Worm (Caenorhabditis elegans) whole organism, L4 larva: ENCODE results near the gene T06F4.1.

Experiments used
- D1046.2 ChIP-seq: fragments of 200-800 bp; sonication (Bioruptor generic); IDR thresholded peaks from 2 replicates; pipeline ENCODE4 v1.3.6; 2022; ENCODE audit warnings: missing genetic modification characterization, missing compliant biosample characterization
- F26F4.8 ChIP-seq: fragments of 200-800 bp; sonication (Bioruptor generic); conservative IDR thresholded peaks from 2 replicates; pipeline ENCODE4 v1.3.6; 2022; ENCODE audit warnings: missing genetic modification characterization, missing compliant biosample characterization
- F44E2.7 ChIP-seq: fragments of 200-800 bp; sonication (Bioruptor generic); IDR thresholded peaks from 2 replicates; pipeline ENCODE4 v2.1.2; 2022; ENCODE audit warnings: missing genetic modification characterization, missing compliant biosample characterization
- F49E8.2 ChIP-seq: sonication (generic microtip); optimal IDR thresholded peaks from 2 replicates; lab custom pipeline; 2016; ENCODE audit warnings: missing compliant biosample characterization, mild to moderate bottlenecking, missing genetic modification characterization, borderline replicate concordance
- R02D3.7 ChIP-seq: fragments of 150-350 bp; sonication (generic microtip); optimal IDR thresholded peaks from 3 replicates; lab custom pipeline; 2014; ENCODE audit warnings: missing biosample characterization, missing genetic modification characterization
- Y105C5A.15 ChIP-seq: fragments of 200-800 bp; sonication (Bioruptor generic); IDR thresholded peaks from 2 replicates; pipeline ENCODE4 v1.3.6; 2022; ENCODE audit warnings: missing genetic modification characterization, missing compliant biosample characterization
- Y48G9A.11 ChIP-seq: fragments of 200-800 bp; sonication (Bioruptor generic); IDR thresholded peaks from 2 replicates; pipeline ENCODE4 v1.3.6; 2022; ENCODE audit warnings: missing genetic modification reagents, missing genetic modification characterization, missing compliant biosample characterization
- Y75B8A.6 ChIP-seq: fragments of 200-800 bp; sonication (Bioruptor generic); IDR thresholded peaks from 2 replicates; pipeline ENCODE4 v1.3.6; 2022; ENCODE audit warnings: missing genetic modification reagents, missing genetic modification characterization, missing compliant biosample characterization
- ZK337.2 ChIP-seq: fragments of 200-800 bp; sonication (Bioruptor generic); IDR thresholded peaks from 2 replicates; pipeline ENCODE4 v1.3.6; 2022; ENCODE audit warnings: missing genetic modification reagents, missing genetic modification characterization, missing compliant biosample characterization
- aly-2 ChIP-seq: sonication (generic microtip); optimal IDR thresholded peaks from 2 replicates; lab custom pipeline; 2018; ENCODE audit warnings: missing biosample characterization, missing genetic modification characterization
- daf-16 ChIP-seq, 3 experiments: sonication (generic microtip); optimal IDR thresholded peaks; 2 replicates each; lab custom pipeline; 2016 to 2017; ENCODE audit warnings: missing genetic modification characterization in 3 of 3, missing genetic modification reagents in 3 of 3, mild to moderate bottlenecking in 2 of 3, missing compliant biosample characterization in 2 of 3, missing biosample characterization in 1 of 3, moderate library complexity in 1 of 3
- daf-19 ChIP-seq: fragments of 200-800 bp; sonication (Bioruptor generic); conservative IDR thresholded peaks from 2 replicates; pipeline ENCODE4 v1.3.6; 2022; ENCODE audit warnings: missing genetic modification characterization, missing compliant biosample characterization
- dmd-9 ChIP-seq: fragments of 200-800 bp; sonication (Bioruptor generic); IDR thresholded peaks from 2 replicates; pipeline ENCODE4 v1.3.6; 2022; ENCODE audit warnings: missing genetic modification reagents, missing genetic modification characterization, missing compliant biosample characterization
- dpl-1 ChIP-seq: fragments of 150-350 bp; optimal IDR thresholded peaks from 2 replicates; lab custom pipeline; 2014; ENCODE audit warnings: missing biosample characterization, missing genetic modification reagents, missing genetic modification characterization
- duxl-1 ChIP-seq: sonication (generic microtip); optimal IDR thresholded peaks from 2 replicates; lab custom pipeline; 2016; ENCODE audit warnings: mild to moderate bottlenecking, missing genetic modification characterization, moderate library complexity, missing compliant biosample characterization; ENCODE audit not compliant: poor library complexity
- egl-27 ChIP-seq: sonication (generic microtip); optimal IDR thresholded peaks from 3 replicates; lab custom pipeline; 2017; ENCODE audit warnings: missing biosample characterization, missing genetic modification reagents, missing genetic modification characterization
- gei-8 ChIP-seq: fragments of 200-800 bp; sonication (Bioruptor generic); optimal IDR thresholded peaks from 2 replicates; lab custom pipeline; 2018; ENCODE audit warnings: mild to moderate bottlenecking, missing genetic modification characterization, missing compliant biosample characterization
- hif-1 ChIP-seq, 2 experiments: sonication (generic microtip); optimal IDR thresholded peaks; 2 replicates each; lab custom pipeline; 2016 to 2017; ENCODE audit warnings: missing compliant biosample characterization in 2 of 2, missing genetic modification characterization in 2 of 2, missing genetic modification reagents in 2 of 2, missing genotype in 2 of 2, mild to moderate bottlenecking in 1 of 2
- hlh-11 ChIP-seq: fragments of 200-800 bp; sonication (Bioruptor generic); optimal IDR thresholded peaks from 2 replicates; lab custom pipeline; 2018; ENCODE audit warnings: mild to moderate bottlenecking, missing genetic modification characterization, missing compliant biosample characterization
- lin-1 ChIP-seq: fragments of 200-800 bp; sonication (Bioruptor generic); IDR thresholded peaks from 2 replicates; pipeline ENCODE4 v1.3.6; 2022; ENCODE audit warnings: missing genetic modification reagents, missing genetic modification characterization, missing compliant biosample characterization
- lin-13 ChIP-seq: fragments of 150-350 bp; optimal IDR thresholded peaks from 2 replicates; lab custom pipeline; 2014; ENCODE audit warnings: missing biosample characterization, missing genetic modification reagents, missing genetic modification characterization
- lir-3 ChIP-seq: sonication (generic microtip); optimal IDR thresholded peaks from 2 replicates; lab custom pipeline; 2016; ENCODE audit warnings: mild to moderate bottlenecking, missing genetic modification characterization, missing compliant biosample characterization
- madf-5 ChIP-seq, 2 experiments: fragments of 200-800 bp; sonication (Bioruptor generic); IDR thresholded peaks; 2 replicates each; pipeline ENCODE4 v1.3.6; 2022; ENCODE audit warnings: missing compliant biosample characterization in 2 of 2, missing genetic modification characterization in 2 of 2
- madf-9 ChIP-seq: fragments of 200-800 bp; sonication (Bioruptor generic); conservative IDR thresholded peaks from 2 replicates; pipeline ENCODE4 v1.3.6; 2022; ENCODE audit warnings: missing genetic modification reagents, missing genetic modification characterization, missing compliant biosample characterization
- mdl-1 ChIP-seq, 2 experiments: fragments of 150-350 bp in 1 of 2; sonication (generic microtip) in 1 of 2; optimal IDR thresholded peaks; 2 replicates each; lab custom pipeline; 2014 to 2017; ENCODE audit warnings: missing biosample characterization in 2 of 2, missing genetic modification characterization in 2 of 2
- mdt-29 ChIP-seq: fragments of 200-800 bp; sonication (Bioruptor generic); IDR thresholded peaks from 2 replicates; pipeline ENCODE4 v1.3.6; 2022; ENCODE audit warnings: missing genetic modification reagents, missing genetic modification characterization, missing compliant biosample characterization
- mes-2 ChIP-seq: sonication (generic microtip); optimal IDR thresholded peaks from 2 replicates; lab custom pipeline; 2016; ENCODE audit warnings: missing genotype, mild to moderate bottlenecking, missing genetic modification characterization, missing compliant biosample characterization; ENCODE audit not compliant: poor library complexity, severe bottlenecking
- mxl-2 ChIP-seq: fragments of 200-800 bp; sonication (Bioruptor generic); conservative IDR thresholded peaks from 2 replicates; pipeline ENCODE4 v1.3.6; 2022; ENCODE audit warnings: missing genetic modification reagents, missing genetic modification characterization, missing compliant biosample characterization
- nhr-111 ChIP-seq: fragments of 200-800 bp; sonication (Bioruptor generic); optimal IDR thresholded peaks from 2 replicates; lab custom pipeline; 2018; ENCODE audit warnings: mild to moderate bottlenecking, missing genetic modification characterization, missing compliant biosample characterization
- nhr-42 ChIP-seq: fragments of 200-800 bp; sonication (Bioruptor generic); IDR thresholded peaks from 2 replicates; pipeline ENCODE4 v1.3.6; 2022; ENCODE audit warnings: missing genetic modification characterization, missing compliant biosample characterization
- nhr-76 ChIP-seq: fragments of 150-350 bp; optimal IDR thresholded peaks from 2 replicates; lab custom pipeline; 2014; ENCODE audit warnings: missing biosample characterization, missing genetic modification characterization
- nhr-77 ChIP-seq: fragments of 150-350 bp; optimal IDR thresholded peaks from 2 replicates; lab custom pipeline; 2014; ENCODE audit warnings: missing biosample characterization, missing genetic modification characterization
- php-3 ChIP-seq: fragments of 200-800 bp; sonication (Bioruptor generic); IDR thresholded peaks from 2 replicates; pipeline ENCODE4 v1.3.6; 2022; ENCODE audit warnings: missing genetic modification reagents, missing genetic modification characterization, missing compliant biosample characterization
- pqm-1 ChIP-seq: sonication (generic microtip); optimal IDR thresholded peaks from 2 replicates; lab custom pipeline; 2017; ENCODE audit warnings: missing biosample characterization, missing genetic modification characterization
- set-16 ChIP-seq: fragments of 200-800 bp; sonication (Bioruptor generic); IDR thresholded peaks from 2 replicates; pipeline ENCODE4 v1.3.6; 2022; ENCODE audit warnings: missing genetic modification reagents, missing genetic modification characterization, missing compliant biosample characterization
- skn-1 ChIP-seq: fragments of 150-350 bp; optimal IDR thresholded peaks from 2 replicates; lab custom pipeline; 2014; ENCODE audit warnings: missing biosample characterization, missing genetic modification characterization
- snpc-4 ChIP-seq: fragments of 150-350 bp; optimal IDR thresholded peaks from 2 replicates; lab custom pipeline; 2014; ENCODE audit warnings: missing biosample characterization, missing genetic modification characterization
- spr-3 ChIP-seq: fragments of 200-800 bp; sonication (Bioruptor generic); optimal IDR thresholded peaks from 2 replicates; lab custom pipeline; 2018; ENCODE audit warnings: mild to moderate bottlenecking, missing genetic modification characterization, missing compliant biosample characterization
- tag-97 ChIP-seq: fragments of 200-800 bp; sonication (Bioruptor generic); IDR thresholded peaks from 2 replicates; pipeline ENCODE4 v1.3.6; 2022; ENCODE audit warnings: missing genetic modification characterization, missing compliant biosample characterization
- tra-1 ChIP-seq: fragments of 200-800 bp; sonication (Bioruptor generic); IDR thresholded peaks from 2 replicates; pipeline ENCODE4 v1.3.6; 2022; ENCODE audit warnings: missing genetic modification reagents, missing genetic modification characterization, missing compliant biosample characterization
- unc-39 ChIP-seq: sonication (generic microtip); optimal IDR thresholded peaks from 2 replicates; lab custom pipeline; 2017; ENCODE audit warnings: missing biosample characterization, missing genetic modification characterization
- unc-62 ChIP-seq, 3 experiments: fragments of 150-350 bp in 1 of 3; sonication (generic microtip); optimal IDR thresholded peaks in 2 of 3; peaks in 1 of 3; 1 replicate in 1 of 3; 2 replicates in 2 of 3; lab custom pipeline; 2014 to 2017; ENCODE audit warnings: missing biosample characterization in 3 of 3, missing genetic modification characterization in 3 of 3, missing genetic modification reagents in 3 of 3, missing genotype in 1 of 3
- zfp-2 ChIP-seq: sonication (generic microtip); optimal IDR thresholded peaks from 2 replicates; lab custom pipeline; 2016; ENCODE audit warnings: mild to moderate bottlenecking, missing genetic modification characterization, missing compliant biosample characterization
- zip-11 ChIP-seq: fragments of 200-800 bp; sonication (Bioruptor generic); IDR thresholded peaks from 2 replicates; pipeline ENCODE4 v1.3.6; 2022; ENCODE audit warnings: missing genetic modification characterization, missing compliant biosample characterization

The T06F4.1 gene

ce11 chrX:4011919-4012318, 67.2 kb downstream of the T06F4.1 start, which contains the start of gene mop-25.1:
TSS of gene mop-25.1 (plus strand) at chrX:4012219.
- TF ChIP-seq Y105C5A.15 (GFP tag; lab: Robert Waterston, UW): no peak
- peak in 1 of 2 experiments; percentile 20 for TF ChIP-seq unc-62 (GFP tag; optimal IDR thresholded peaks at IDR 0.05 in 1 of 2; lab: Kevin White, UChicago)
- no peak for TF ChIP-seq unc-62 (tag; optimal IDR thresholded peaks at IDR 0.05; lab: Kevin White, UChicago)

ce11 chrX:4010383-4010782, 68.8 kb downstream of the T06F4.1 start:
- TF ChIP-seq madf-5 (GFP tag; IDR thresholded peaks at IDR 0.05; lab: Robert Waterston, UW): no peak
- no peak for TF ChIP-seq spr-3
- no peak for TF ChIP-seq gei-8 (GFP tag; lab: Kevin White, UChicago)
- no peak for TF ChIP-seq nhr-111 (GFP tag; lab: Kevin White, UChicago)
- no peak for TF ChIP-seq hlh-11 (tag; lab: Kevin White, UChicago)
- TF ChIP-seq unc-62 (GFP tag; optimal IDR thresholded peaks at IDR 0.05 in 1 of 2; lab: Kevin White, UChicago): peak in 1 of 2 experiments; percentile 53
- TF ChIP-seq unc-62 (tag; optimal IDR thresholded peaks at IDR 0.05; lab: Kevin White, UChicago): no peak

- no peak for TF ChIP-seq lir-3 (tag; lab: Kevin White, UChicago)
- TF ChIP-seq Y105C5A.15 (GFP tag; lab: Robert Waterston, UW): no peak
- TF ChIP-seq lin-13: peak; percentile 9
- no peak for TF ChIP-seq R02D3.7 (tag; lab: Kevin White, UChicago)
- TF ChIP-seq D1046.2 (GFP tag; lab: Robert Waterston, UW): no peak
- no peak for TF ChIP-seq nhr-42 (GFP tag; lab: Robert Waterston, UW)
- TF ChIP-seq dmd-9 (GFP tag; lab: Robert Waterston, UW): no peak
- peak; percentile 92 for TF ChIP-seq hlh-11 (tag; lab: Kevin White, UChicago)
- TF ChIP-seq zip-11 (GFP tag; lab: Robert Waterston, UW): no peak
- TF ChIP-seq tra-1 (GFP tag; lab: Robert Waterston, UW): peak; percentile 68; the same call in 1 of the 2 replicates
- TF ChIP-seq php-3 (GFP tag; lab: Robert Waterston, UW): peak; percentile 57
- no peak for TF ChIP-seq F49E8.2
- TF ChIP-seq Y75B8A.6 (GFP tag; lab: Robert Waterston, UW): no peak
- no peak for TF ChIP-seq mxl-2 (GFP tag; lab: Robert Waterston, UW)
- TF ChIP-seq hif-1 (tag; optimal IDR thresholded peaks at IDR 0.05; lab: Kevin White, UChicago): peak in 1 of 2 experiments; percentile 14
- no peak for TF ChIP-seq zfp-2 (tag; lab: Kevin White, UChicago)
- TF ChIP-seq nhr-77 (tag; lab: Kevin White, UChicago): peak; percentile 60
- no peak for TF ChIP-seq tag-97 (GFP tag; lab: Robert Waterston, UW)
- no peak for TF ChIP-seq daf-19 (GFP tag; lab: Robert Waterston, UW)
- peak in 1 of 2 experiments; percentile 12 for TF ChIP-seq daf-16 (GFP tag; optimal IDR thresholded peaks at IDR 0.05; lab: Kevin White, UChicago)
- peak; percentile 97 for TF ChIP-seq daf-16 (tag; optimal IDR thresholded peaks at IDR 0.05; lab: Kevin White, UChicago)
- TF ChIP-seq nhr-76 (tag; lab: Kevin White, UChicago): no peak
- no peak for TF ChIP-seq madf-9
- no peak for TF ChIP-seq ZK337.2
- TF ChIP-seq egl-27 (tag; lab: Kevin White, UChicago): no peak
- peak; percentile 58 for TF ChIP-seq mes-2 (tag; lab: Kevin White, UChicago)
- TF ChIP-seq madf-5 (GFP tag; IDR thresholded peaks at IDR 0.05; lab: Robert Waterston, UW): no peak
- TF ChIP-seq mdl-1 (tag; optimal IDR thresholded peaks at IDR 0.05; lab: Kevin White, UChicago): peak in 1 of 2 experiments; percentile 57
- no peak for TF ChIP-seq duxl-1 (tag; lab: Kevin White, UChicago)
- TF ChIP-seq F44E2.7 (GFP tag; lab: Robert Waterston, UW): no peak
- no peak for TF ChIP-seq set-16 (GFP tag; lab: Robert Waterston, UW)
- no peak for TF ChIP-seq dpl-1 (GFP tag; lab: Kevin White, UChicago)
- TF ChIP-seq skn-1 (tag; lab: Kevin White, UChicago): no peak
- 0 out of 2 replicates have a peak, but pooled peaks have one; percentile 61 for TF ChIP-seq lin-1
- no peak for TF ChIP-seq snpc-4 (tag; lab: Kevin White, UChicago)
- peak; percentile 98 for TF ChIP-seq pqm-1 (tag; lab: Kevin White, UChicago)
- TF ChIP-seq unc-39 (tag; lab: Kevin White, UChicago): no peak
- no peak for TF ChIP-seq aly-2
- TF ChIP-seq F26F4.8 (GFP tag; lab: Robert Waterston, UW): no peak
- TF ChIP-seq mdt-29 (GFP tag; lab: Robert Waterston, UW): no peak
- TF ChIP-seq Y48G9A.11 (GFP tag; lab: Robert Waterston, UW): no peak
- TF ChIP-seq unc-62 (GFP tag; optimal IDR thresholded peaks at IDR 0.05 in 1 of 2; lab: Kevin White, UChicago): peak in 1 of 2 experiments; percentile 14
- no peak for TF ChIP-seq unc-62 (tag; optimal IDR thresholded peaks at IDR 0.05; lab: Kevin White, UChicago)
Observed at ce11 chrX:4008922-4009321, 70.2 kb downstream of the T06F4.1 start.
